Worm (Caenorhabditis elegans) whole organism, L3 larva: ENCODE measurements around the gene mut-7.
A peak's percentile ranks its signal among the peaks of the same experiment; 100 is the strongest.

Experiments
- R02D3.7 ChIP-seq: fragments of 150-350 bp; optimal IDR thresholded peaks from 2 replicates; lab custom pipeline; 2014; ENCODE audit warnings: missing biosample characterization, missing genetic modification characterization
- ZK546.5 ChIP-seq: sonication (generic microtip); optimal IDR thresholded peaks from 2 replicates; lab custom pipeline; 2017; ENCODE audit warnings: missing biosample characterization, missing genetic modification characterization
- aly-2 ChIP-seq: fragments of 150-350 bp; optimal IDR thresholded peaks from 2 replicates; lab custom pipeline; 2014; ENCODE audit warnings: missing biosample characterization, missing genetic modification characterization
- ama-1 ChIP-seq: fragments of 150-350 bp; optimal IDR thresholded peaks from 2 replicates; lab custom pipeline; 2018
- ceh-16 ChIP-seq: sonication (generic microtip); optimal IDR thresholded peaks from 2 replicates; lab custom pipeline; 2017; ENCODE audit warnings: missing biosample characterization, missing genetic modification characterization
- ceh-28 ChIP-seq: fragments of 150-350 bp; optimal IDR thresholded peaks from 2 replicates; lab custom pipeline; 2014; ENCODE audit warnings: missing biosample characterization, missing genetic modification reagents, missing genetic modification characterization
- ceh-82 ChIP-seq: fragments of 150-350 bp; optimal IDR thresholded peaks from 2 replicates; lab custom pipeline; 2014; ENCODE audit warnings: missing biosample characterization, missing genetic modification characterization
- ceh-9 ChIP-seq: sonication (generic microtip); optimal IDR thresholded peaks from 2 replicates; lab custom pipeline; 2018; ENCODE audit warnings: missing biosample characterization, missing genetic modification characterization
- daf-12 ChIP-seq: fragments of 150-350 bp; optimal IDR thresholded peaks from 2 replicates; lab custom pipeline; 2014; ENCODE audit warnings: missing biosample characterization, missing genetic modification reagents, missing genetic modification characterization
- egl-5 ChIP-seq: fragments of 150-350 bp; optimal IDR thresholded peaks from 2 replicates; lab custom pipeline; 2017; ENCODE audit warnings: missing biosample characterization, missing genetic modification reagents, missing genetic modification characterization, inconsistent platforms
- elt-1 ChIP-seq: fragments of 150-350 bp; optimal IDR thresholded peaks from 2 replicates; lab custom pipeline; 2014; ENCODE audit warnings: missing biosample characterization, missing genetic modification characterization
- eor-1 ChIP-seq, 2 experiments: fragments of 150-350 bp; optimal IDR thresholded peaks; 2 replicates each; lab custom pipeline; 2014 to 2018; ENCODE audit warnings: missing biosample characterization in 2 of 2, missing genetic modification characterization in 2 of 2
- fkh-10 ChIP-seq: sonication (generic microtip); optimal IDR thresholded peaks from 2 replicates; lab custom pipeline; 2017; ENCODE audit warnings: missing biosample characterization, missing genetic modification reagents, missing genetic modification characterization
- hmg-11 ChIP-seq: sonication (generic microtip); optimal IDR thresholded peaks from 2 replicates; lab custom pipeline; 2016; ENCODE audit warnings: missing genetic modification characterization, missing compliant biosample characterization
- lin-15B ChIP-seq: fragments of 150-350 bp; optimal IDR thresholded peaks from 2 replicates; lab custom pipeline; 2014; ENCODE audit warnings: missing biosample characterization, missing genetic modification characterization
- mdl-1 ChIP-seq: fragments of 150-350 bp; optimal IDR thresholded peaks from 2 replicates; lab custom pipeline; 2014; ENCODE audit warnings: missing biosample characterization, missing genetic modification characterization
- nfya-1 ChIP-seq: sonication (generic microtip); optimal IDR thresholded peaks from 2 replicates; lab custom pipeline; 2017; ENCODE audit warnings: missing genetic modification characterization, mild to moderate bottlenecking, missing compliant biosample characterization, antibody characterized with exemption, moderate library complexity; ENCODE audit not compliant: insufficient read depth
- nhr-11 ChIP-seq: fragments of 150-350 bp; optimal IDR thresholded peaks from 2 replicates; lab custom pipeline; 2014; ENCODE audit warnings: missing biosample characterization, missing genetic modification characterization
- nhr-23 ChIP-seq: fragments of 150-350 bp; optimal IDR thresholded peaks from 2 replicates; lab custom pipeline; 2014; ENCODE audit warnings: missing biosample characterization, missing genetic modification reagents, missing genetic modification characterization
- nhr-237 ChIP-seq: fragments of 150-350 bp; optimal IDR thresholded peaks from 2 replicates; lab custom pipeline; 2014; ENCODE audit warnings: missing biosample characterization, missing genetic modification characterization
- nhr-25 ChIP-seq: sonication (generic microtip); optimal IDR thresholded peaks from 2 replicates; lab custom pipeline; 2017; ENCODE audit warnings: missing biosample characterization, missing genetic modification characterization
- nhr-76 ChIP-seq: fragments of 150-350 bp; sonication (generic microtip); optimal IDR thresholded peaks from 5 replicates; lab custom pipeline; 2014; ENCODE audit warnings: missing biosample characterization, missing genetic modification characterization
- nhr-77 ChIP-seq: fragments of 150-350 bp; optimal IDR thresholded peaks from 2 replicates; lab custom pipeline; 2014; ENCODE audit warnings: missing biosample characterization, missing genetic modification characterization
- pha-4 ChIP-seq: fragments of 150-350 bp; optimal IDR thresholded peaks from 2 replicates; lab custom pipeline; 2014; ENCODE audit warnings: missing biosample characterization, missing genetic modification reagents, missing genetic modification characterization
- sea-2 ChIP-seq: fragments of 150-350 bp; sonication (generic microtip); optimal IDR thresholded peaks from 4 replicates; lab custom pipeline; 2014; ENCODE audit warnings: missing biosample characterization, missing genetic modification reagents, missing genetic modification characterization
- skn-1 ChIP-seq: fragments of 150-350 bp; optimal IDR thresholded peaks from 2 replicates; lab custom pipeline; 2014; ENCODE audit warnings: missing biosample characterization, missing genetic modification characterization
- unc-39 ChIP-seq: sonication (generic microtip); optimal IDR thresholded peaks from 4 replicates; lab custom pipeline; 2017; ENCODE audit warnings: missing biosample characterization, missing genetic modification characterization
- unc-62 ChIP-seq: fragments of 150-350 bp; sonication (generic microtip); optimal IDR thresholded peaks from 4 replicates; lab custom pipeline; 2014; ENCODE audit warnings: missing biosample characterization, missing genetic modification reagents, missing genetic modification characterization
- zag-1 ChIP-seq: fragments of 150-350 bp; optimal IDR thresholded peaks from 2 replicates; lab custom pipeline; 2014; ENCODE audit warnings: missing biosample characterization, missing genetic modification characterization
- ztf-11 ChIP-seq: fragments of 150-350 bp; optimal IDR thresholded peaks from 2 replicates; lab custom pipeline; 2014; ENCODE audit warnings: missing biosample characterization, missing genetic modification characterization

mut-7 gene

ce11 chrIII:9496083-9496482, 46.1 kb downstream of the mut-7 start:
- TF ChIP-seq unc-39 (tag; lab: Kevin White, UChicago) (no peak), nhr-76 (tag; lab: Kevin White, UChicago) (no peak), pha-4 (tag; lab: Kevin White, UChicago) (no peak), ZK546.5 (no peak), nhr-77 (no peak)

- TF ChIP-seq daf-12 (no peak), nhr-237 (no peak), mdl-1 (tag; lab: Kevin White, UChicago) (no peak), ceh-16 (tag; lab: Kevin White, UChicago) (no peak), unc-62 (GFP tag; lab: Kevin White, UChicago) (no peak), fkh-10 (GFP tag; lab: Kevin White, UChicago) (no peak), lin-15B (tag; lab: Kevin White, UChicago) (no peak), ceh-82 (tag; lab: Kevin White, UChicago) (no peak), zag-1 (no peak), egl-5 (no peak), ceh-9 (no peak)
These were observed 48.0 kb downstream of the mut-7 start for ce11 chrIII:9494209-9494608.

- TF ChIP-seq nfya-1 (tag; lab: Kevin White, UChicago) (peak; percentile 37), nhr-237 (no peak), pha-4 (tag; lab: Kevin White, UChicago) (peak; percentile 65), hmg-11 (tag; lab: Kevin White, UChicago) (peak; percentile 3), elt-1 (no peak), nhr-23 (peak; percentile 9), lin-15B (tag; lab: Kevin White, UChicago) (peak; percentile 28)
These were observed 51.2 kb downstream of the mut-7 start, which contains the start of the genes dars-1 and ctr-9 for ce11 chrIII:9490783-9491547. dars-1 (minus strand) TSS chrIII:9491215. ctr-9 (plus strand) TSS chrIII:9491396.

- TF ChIP-seq hmg-11 (tag; lab: Kevin White, UChicago) (no peak), eor-1 (tag; optimal IDR thresholded peaks at IDR 0.05; lab: Kevin White, UChicago) (no peak), pha-4 (tag; lab: Kevin White, UChicago) (no peak), ceh-82 (tag; lab: Kevin White, UChicago) (no peak), egl-5 (no peak), nhr-237 (no peak), nhr-76 (tag; lab: Kevin White, UChicago) (no peak), ceh-28 (tag; lab: Kevin White, UChicago) (no peak), aly-2 (no peak), unc-62 (GFP tag; lab: Kevin White, UChicago) (no peak), ama-1 (lab: Kevin White, UChicago) (no peak), fkh-10 (GFP tag; lab: Kevin White, UChicago) (no peak), skn-1 (tag; lab: Kevin White, UChicago) (no peak), R02D3.7 (tag; lab: Kevin White, UChicago) (no peak), ztf-11 (tag; lab: Kevin White, UChicago) (no peak), nhr-11 (tag; lab: Kevin White, UChicago) (no peak), nhr-25 (tag; lab: Kevin White, UChicago) (no peak), sea-2 (GFP tag; lab: Kevin White, UChicago) (no peak)
These were observed 52.4 kb downstream of the mut-7 start for ce11 chrIII:9489798-9490197.
